Worm (Caenorhabditis elegans) whole organism, late embryonic: ENCODE measurements around the gene F23B12.4.

ENCODE experiments used
- ceh-9 ChIP-seq: sonication (generic microtip); optimal IDR thresholded peaks from 2 replicates; lab custom pipeline; 2016; ENCODE audit warnings: mild to moderate bottlenecking, missing genetic modification characterization, inconsistent platforms, missing compliant biosample characterization
- fkh-10 ChIP-seq: fragments of 150-350 bp; optimal IDR thresholded peaks from 2 replicates; lab custom pipeline; 2014; ENCODE audit warnings: missing biosample characterization, missing genetic modification reagents, missing genetic modification characterization
- hlh-15 ChIP-seq: sonication (generic microtip); optimal IDR thresholded peaks from 2 replicates; lab custom pipeline; 2016; ENCODE audit warnings: missing genetic modification characterization, missing compliant biosample characterization
- pha-2 ChIP-seq: sonication (generic microtip); optimal IDR thresholded peaks from 2 replicates; lab custom pipeline; 2017; ENCODE audit warnings: mild to moderate bottlenecking, missing genetic modification characterization, missing compliant biosample characterization
- pqm-1 ChIP-seq: sonication (generic microtip); optimal IDR thresholded peaks from 2 replicates; lab custom pipeline; 2016; ENCODE audit warnings: missing genetic modification characterization, missing compliant biosample characterization
- rnt-1 ChIP-seq: sonication (generic microtip); optimal IDR thresholded peaks from 2 replicates; lab custom pipeline; 2016; ENCODE audit warnings: missing genetic modification characterization, missing compliant biosample characterization
- sdc-2 ChIP-seq: sonication (generic microtip); optimal IDR thresholded peaks from 2 replicates; lab custom pipeline; 2016; ENCODE audit warnings: missing genotype, missing genetic modification characterization, missing compliant biosample characterization

DNA sequence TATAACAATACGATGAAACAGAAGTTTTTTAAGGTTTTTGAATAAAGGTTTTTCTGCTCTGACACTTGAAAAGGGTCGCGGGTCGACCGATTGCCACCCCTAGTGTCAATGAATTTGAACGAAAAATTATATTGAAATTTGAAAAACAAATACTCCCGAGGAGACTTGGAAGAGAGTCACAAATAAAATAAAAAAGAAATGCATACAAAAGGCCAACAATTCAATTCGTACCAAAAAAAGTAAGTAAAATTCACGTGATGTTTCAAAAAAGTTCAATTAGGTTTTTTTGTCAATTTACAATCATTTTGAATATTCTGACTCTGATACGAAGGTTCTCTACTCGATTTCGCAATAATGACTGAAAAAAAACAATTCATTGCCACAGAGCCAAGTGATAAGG is 47.4 kb upstream of the F23B12.4 start, which contains the start of gene C15H11.1:
- TF ChIP-seq sdc-2, result no peak
- TF ChIP-seq ceh-9 (tag; lab: Kevin White, UChicago), result no peak
- no peak for TF ChIP-seq rnt-1 (tag; lab: Kevin White, UChicago)
- no peak for TF ChIP-seq pha-2 (tag; lab: Kevin White, UChicago)
- TF ChIP-seq fkh-10 (GFP tag; lab: Kevin White, UChicago), result no peak
- TF ChIP-seq hlh-15, result no peak
- no peak for TF ChIP-seq pqm-1 (tag; lab: Kevin White, UChicago)
